Fruit fly (Drosophila melanogaster) whole organism, larva: ENCODE measurements around the gene UbcE2M.
"Not testable (repeated sequence)": the region's sequence is repeated elsewhere in the genome, so short reads cannot be mapped to it uniquely, and the experiment has no call there.

Experiments
- noc ChIP-seq: fragments of 200-800 bp; sonication (Bioruptor generic); optimal IDR thresholded peaks from 3 replicates; lab custom pipeline; 2019; ENCODE audit warnings: missing biosample characterization, mild to moderate bottlenecking, missing genetic modification characterization, moderate library complexity

Gene UbcE2M

dm6 chr3L:8197779-8198279, at the start of gene UbcE2M, which contains the start of gene Dhps:
UbcE2M (minus strand) TSS chr3L:8197987.
Dhps (plus strand) TSS chr3L:8198207.
- peak; percentile 83 for TF ChIP-seq noc

- no peak for TF ChIP-seq noc
These were observed 43.1 kb upstream of the UbcE2M start for dm6 chr3L:8240932-8241331.

- TF ChIP-seq noc = no peak
These were observed 42.7 kb upstream of the UbcE2M start, which contains the start of gene CG7213 for dm6 chr3L:8240501-8240900. CG7213 (minus strand) TSS chr3L:8240601.

- not testable (repeated sequence) for TF ChIP-seq noc
These were observed 40.6 kb upstream of the UbcE2M start, which contains the start of gene Dscam4 for dm6 chr3L:8238347-8238746. Dscam4 (plus strand) TSS chr3L:8238647.

- no peak for TF ChIP-seq noc
These were observed 31.1 kb upstream of the UbcE2M start, which contains the start of gene eIF4E3 for dm6 chr3L:8228924-8229323. eIF4E3 (plus strand) TSS chr3L:8229224.

dm6 chr3L:8221835-8222234, 24.0 kb upstream of the UbcE2M start, which contains the start of gene CG13678:
CG13678 (plus strand) TSS chr3L:8222141.
- TF ChIP-seq noc = no peak

dm6 chr3L:8219687-8220086, 21.9 kb upstream of the UbcE2M start:
- no peak for TF ChIP-seq noc

- TF ChIP-seq noc = no peak
These were observed 21.1 kb upstream of the UbcE2M start, which contains the start of gene CG13674 for dm6 chr3L:8218883-8219282. CG13674 (minus strand) TSS chr3L:8218983.

- TF ChIP-seq noc = no peak
These were observed 17.2 kb upstream of the UbcE2M start, which contains the start of gene CG8012 for dm6 chr3L:8214980-8215379. CG8012 (plus strand) TSS chr3L:8215280.

- no peak for TF ChIP-seq noc
These were observed 13.8 kb upstream of the UbcE2M start, which contains the start of gene CG8006 for dm6 chr3L:8211590-8211989. CG8006 (plus strand) TSS chr3L:8211890.

dm6 chr3L:8210596-8210995, 12.8 kb upstream of the UbcE2M start, which contains the start of gene tut:
tut (minus strand) TSS chr3L:8210743.
- no peak for TF ChIP-seq noc

- TF ChIP-seq noc = no peak
These were observed 4.6 kb upstream of the UbcE2M start, which contains the start of the genes CG7366 and CG13679 for dm6 chr3L:8202317-8202842. CG7366 (minus strand) TSS chr3L:8202417. CG13679 (plus strand) TSS chr3L:8202792.

- TF ChIP-seq noc = no peak
These were observed 4.8 kb downstream of the UbcE2M start, which contains the start of gene CG7387 for dm6 chr3L:8193016-8193415. CG7387 (minus strand) TSS chr3L:8193116.

- no peak for TF ChIP-seq noc
These were observed 6.7 kb downstream of the UbcE2M start, which contains the start of gene MED24 for dm6 chr3L:8191042-8191613. MED24 (plus strand) TSS chr3L:8191270.

dm6 chr3L:8189234-8189633, 8.6 kb downstream of the UbcE2M start:
- no peak for TF ChIP-seq noc

- TF ChIP-seq noc = no peak
These were observed 10.4 kb downstream of the UbcE2M start for dm6 chr3L:8187397-8187811.

- peak; percentile 89 for TF ChIP-seq noc
These were observed 11.0 kb downstream of the UbcE2M start, which contains the start of the genes ERR and Atg18a for dm6 chr3L:8186627-8187396. ERR (minus strand) TSS chr3L:8186671. Atg18a (plus strand) TSS chr3L:8186857.
